Worm (Caenorhabditis elegans): ENCODE measurements around the gene F45E10.2.

The F45E10.2 gene

ce11 chrII:11042878-11043331 is 12.2 kb downstream of the F45E10.2 start:
- TF ChIP-seq ceh-6 (GFP tag; optimal IDR thresholded peaks at IDR 0.05) (peak; percentile 36), sdc-2 (tag; optimal IDR thresholded peaks at IDR 0.05) (peak; percentile 48), rnt-1 (tag; optimal IDR thresholded peaks at IDR 0.05) (peak; percentile 42), unc-3 (GFP tag; conservative IDR thresholded peaks at IDR 0.05) (no peak), unc-3 (tag; optimal IDR thresholded peaks at IDR 0.05) (peak; percentile 15), ets-4 (tag; optimal IDR thresholded peaks at IDR 0.05) (peak; percentile 55), hlh-8 (tag; optimal IDR thresholded peaks at IDR 0.05) (no peak), ztf-16 (tag; optimal IDR thresholded peaks at IDR 0.05) (no peak), ceh-30 (tag; optimal IDR thresholded peaks at IDR 0.05) (no peak), pros-1 (tag; optimal IDR thresholded peaks at IDR 0.05) (peak; percentile 88), K02D7.2 (tag; optimal IDR thresholded peaks at IDR 0.05) (peak; percentile 44), nhr-11 (tag; optimal IDR thresholded peaks at IDR 0.05) (no peak), dmd-4 (tag; optimal IDR thresholded peaks at IDR 0.05; ENCODE audit: borderline replicate concordance) (peak; percentile 2), pha-4 (tag; optimal IDR thresholded peaks at IDR 0.05) (no peak), eyg-1 (tag; optimal IDR thresholded peaks at IDR 0.05) (peak; percentile 8), pat-9 (tag; optimal IDR thresholded peaks at IDR 0.05) (peak; percentile 36), ref-2 (tag; optimal IDR thresholded peaks at IDR 0.05) (peak; percentile 91), F13H6.1 (tag; optimal IDR thresholded peaks at IDR 0.05) (no peak), ceh-48 (tag; optimal IDR thresholded peaks at IDR 0.05) (peak; percentile 88), ceh-2 (tag; optimal IDR thresholded peaks at IDR 0.05) (peak; percentile 38), ceh-34 (tag; optimal IDR thresholded peaks at IDR 0.05) (peak; percentile 85), hlh-13 (GFP tag; optimal IDR thresholded peaks at IDR 0.05) (no peak), tbx-2 (tag; optimal IDR thresholded peaks at IDR 0.05) (peak; percentile 81), lim-6 (tag; optimal IDR thresholded peaks at IDR 0.05) (no peak), C08G9.2 (tag; optimal IDR thresholded peaks at IDR 0.05) (peak; percentile 5), pha-2 (tag; optimal IDR thresholded peaks at IDR 0.05) (peak; percentile 19), nfya-1 (tag; optimal IDR thresholded peaks at IDR 0.05) (peak; percentile 83), odd-2 (tag; optimal IDR thresholded peaks at IDR 0.05) (no peak), ceh-14 (tag; optimal IDR thresholded peaks at IDR 0.05) (peak; percentile 74), hlh-6 (tag; optimal IDR thresholded peaks at IDR 0.05) (peak; percentile 36), nhr-232 (tag; optimal IDR thresholded peaks at IDR 0.05) (no peak), sox-4 (tag; optimal IDR thresholded peaks at IDR 0.05) (no peak), unc-55 (GFP tag; optimal IDR thresholded peaks at IDR 0.05) (peak; percentile 64), unc-42 (tag; optimal IDR thresholded peaks at IDR 0.05) (peak; percentile 80), unc-86 (tag; optimal IDR thresholded peaks at IDR 0.05) (peak; percentile 1), pqm-1 (tag; optimal IDR thresholded peaks at IDR 0.05) (peak; percentile 47), fkh-6 (tag; optimal IDR thresholded peaks at IDR 0.05) (peak; percentile 41), ceh-31 (tag; optimal IDR thresholded peaks at IDR 0.05) (peak; percentile 86), ceh-18 (tag; optimal IDR thresholded peaks at IDR 0.05) (peak; percentile 91), fkh-10 (GFP tag; optimal IDR thresholded peaks at IDR 0.05) (peak; percentile 51), K09A11.1 (tag; optimal IDR thresholded peaks at IDR 0.05; ENCODE audit: insufficient read depth) (peak; percentile 63), ceh-45 (GFP tag; IDR thresholded peaks at IDR 0.05) (0 out of 2 replicates have a peak, but pooled peaks have one; percentile 16), ceh-19 (GFP tag; optimal IDR thresholded peaks at IDR 0.05) (peak; percentile 42), hlh-30 (tag; optimal IDR thresholded peaks at IDR 0.05; ENCODE audit: insufficient read depth) (peak; percentile 39), madf-2 (tag; optimal IDR thresholded peaks at IDR 0.05) (no peak), syd-9 (tag; optimal IDR thresholded peaks at IDR 0.05) (peak; percentile 75), dve-1 (tag; optimal IDR thresholded peaks at IDR 0.05) (no peak), elt-2 (tag; optimal IDR thresholded peaks at IDR 0.05) (peak; percentile 73)

All from whole organism, late embryonic.